Worm (Caenorhabditis elegans) whole organism, L4/young adult: ENCODE results near the gene ZK792.7.

ENCODE experiments used
- W03F9.2 ChIP-seq: fragments of 150-350 bp; optimal IDR thresholded peaks from 2 replicates; lab custom pipeline; 2014; ENCODE audit warnings: missing biosample characterization, missing genetic modification characterization
- dao-5 ChIP-seq: sonication (generic microtip); optimal IDR thresholded peaks from 2 replicates; lab custom pipeline; 2016; ENCODE audit warnings: missing genotype, missing genetic modification characterization, moderate library complexity, missing compliant biosample characterization
- him-1 ChIP-seq: sonication (generic microtip); optimal IDR thresholded peaks from 2 replicates; lab custom pipeline; 2016; ENCODE audit warnings: missing genotype, missing genetic modification reagents, missing genetic modification characterization, missing compliant biosample characterization

- TF ChIP-seq dao-5 (tag; lab: Kevin White, UChicago): no peak
- no peak for TF ChIP-seq him-1 (tag; lab: Kevin White, UChicago)
- no peak for TF ChIP-seq W03F9.2 (tag; lab: Kevin White, UChicago)
Observed at ce11 chrIV:11744287-11744686, 50.0 kb downstream of the ZK792.7 start.
